Worm (Caenorhabditis elegans) whole organism, early embryonic: ENCODE results near the gene sre-26.

Experiments used
- F13C5.2 ChIP-seq: sonication (generic microtip); optimal IDR thresholded peaks from 2 replicates; lab custom pipeline; 2017; ENCODE audit warnings: mild to moderate bottlenecking, missing genetic modification characterization, inconsistent platforms, missing compliant biosample characterization
- ama-1 ChIP-seq: fragments of 150-350 bp; optimal IDR thresholded peaks from 2 replicates; lab custom pipeline; 2014
- flt-1 ChIP-seq: fragments of 200-800 bp; sonication (Bioruptor generic); IDR thresholded peaks from 2 replicates; pipeline ENCODE4 v1.3.6; 2022; ENCODE audit warnings: missing genetic modification characterization, missing compliant biosample characterization
- hnd-1 ChIP-seq: sonication (generic microtip); optimal IDR thresholded peaks from 2 replicates; lab custom pipeline; 2016; ENCODE audit warnings: missing genetic modification characterization, missing compliant biosample characterization
- pes-1 ChIP-seq: fragments of 200-800 bp; sonication (Bioruptor generic); IDR thresholded peaks from 2 replicates; pipeline ENCODE4 v1.3.6; 2022; ENCODE audit warnings: missing genetic modification reagents, missing genetic modification characterization, missing compliant biosample characterization

DNA sequence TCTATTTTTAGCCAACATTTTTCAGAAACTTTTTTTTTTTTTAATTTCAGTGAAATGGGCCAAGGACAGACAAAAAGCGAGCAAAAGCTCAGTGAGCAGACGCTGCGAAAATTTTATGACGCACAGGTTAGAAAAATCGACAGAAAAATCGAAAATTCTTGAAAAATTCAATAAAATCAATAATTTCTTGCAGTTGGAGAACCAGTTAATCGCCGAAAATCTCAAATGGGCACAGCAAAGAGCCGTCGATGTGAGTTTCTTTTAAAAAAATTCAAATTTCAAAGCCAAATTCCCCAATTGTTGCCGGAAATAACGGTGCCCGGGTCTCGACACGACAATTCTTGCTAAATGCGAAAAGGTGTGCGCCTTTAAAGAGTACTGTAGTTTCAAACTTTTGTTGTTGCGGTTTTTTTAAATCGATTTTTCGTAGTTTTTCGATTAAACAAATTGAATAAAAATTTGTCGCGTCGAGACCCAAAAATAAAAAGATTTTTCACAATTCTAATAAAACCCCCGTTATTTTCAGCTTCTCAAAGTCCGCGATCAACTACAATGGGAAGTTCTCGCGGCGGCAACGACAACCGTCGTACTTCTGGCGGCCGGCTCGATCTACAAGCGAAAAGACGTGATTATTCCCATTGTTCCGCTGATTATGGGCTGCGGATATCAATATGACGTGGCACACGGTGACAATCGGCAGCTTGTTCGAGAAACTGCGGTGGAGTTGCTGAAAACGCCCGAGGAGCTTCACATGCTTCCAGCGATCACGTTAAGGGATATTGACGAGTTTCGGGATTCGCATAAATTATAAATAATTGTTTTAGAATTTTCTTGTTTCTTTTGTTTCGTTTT lies 40.4 kb upstream of the sre-26 start, which contains the start of gene tag-280:
- TF ChIP-seq flt-1 (GFP tag; lab: Robert Waterston, UW) (no peak), pes-1 (GFP tag; lab: Robert Waterston, UW) (no peak), F13C5.2 (tag; lab: Kevin White, UChicago) (no peak), hnd-1 (tag; lab: Kevin White, UChicago) (no peak), ama-1 (no peak)
